Fruit fly (Drosophila melanogaster) whole organism, prepupa: ENCODE data around the gene CG11162.
A peak's percentile ranks its signal among the peaks of the same experiment; 100 is the strongest.

ENCODE experiments used
- CG10631 ChIP-seq: fragments of 200-800 bp; sonication (Bioruptor generic); optimal IDR thresholded peaks from 2 replicates; lab custom pipeline; 2016; ENCODE audit warnings: missing biosample characterization, missing genetic modification characterization
- CG10669 ChIP-seq: fragments of 200-800 bp; sonication (Bioruptor generic); optimal IDR thresholded peaks from 3 replicates; lab custom pipeline; 2018; ENCODE audit warnings: missing biosample characterization, mild to moderate bottlenecking, missing genetic modification characterization, moderate library complexity
- CG11294 ChIP-seq: fragments of 200-800 bp; sonication (Bioruptor generic); IDR thresholded peaks from 2 replicates; pipeline ENCODE4 v1.3.6; 2022; ENCODE audit warnings: missing biosample characterization, missing genetic modification characterization
- CG11902 ChIP-seq: fragments of 200-800 bp; sonication (Bioruptor generic); optimal IDR thresholded peaks from 3 replicates; lab custom pipeline; 2016; ENCODE audit warnings: missing biosample characterization, missing genetic modification characterization
- CG1621 ChIP-seq: fragments of 200-800 bp; sonication (Bioruptor generic); optimal IDR thresholded peaks from 3 replicates; lab custom pipeline; 2018; ENCODE audit warnings: missing biosample characterization, mild to moderate bottlenecking, missing genetic modification characterization
- CG16779 ChIP-seq: fragments of 200-800 bp; sonication (Bioruptor generic); optimal IDR thresholded peaks from 3 replicates; lab custom pipeline; 2017; ENCODE audit warnings: missing biosample characterization, mild to moderate bottlenecking, missing genetic modification characterization
- CG34406 ChIP-seq: fragments of 200-800 bp; sonication (Bioruptor generic); optimal IDR thresholded peaks from 3 replicates; lab custom pipeline; 2016; ENCODE audit warnings: missing biosample characterization, missing genetic modification characterization
- CG4318 ChIP-seq: fragments of 200-800 bp; sonication (Bioruptor generic); optimal IDR thresholded peaks from 3 replicates; lab custom pipeline; 2017; ENCODE audit warnings: missing biosample characterization, mild to moderate bottlenecking, missing genetic modification characterization
- CG6276 ChIP-seq: fragments of 200-800 bp; sonication (Bioruptor generic); optimal IDR thresholded peaks from 2 replicates; lab custom pipeline; 2017; ENCODE audit warnings: missing biosample characterization, mild to moderate bottlenecking, missing genetic modification characterization
- CG6808 ChIP-seq: fragments of 200-800 bp; sonication (Bioruptor generic); optimal IDR thresholded peaks from 3 replicates; lab custom pipeline; 2017; ENCODE audit warnings: missing biosample characterization, missing genetic modification characterization, mild to moderate bottlenecking, moderate library complexity, missing genetic modification reagents
- CG6854 ChIP-seq: fragments of 200-800 bp; sonication (Bioruptor generic); optimal IDR thresholded peaks from 2 replicates; lab custom pipeline; 2017; ENCODE audit warnings: missing biosample characterization, mild to moderate bottlenecking, missing genetic modification characterization
- CG7368 ChIP-seq: fragments of 200-800 bp; sonication (Bioruptor generic); optimal IDR thresholded peaks from 3 replicates; lab custom pipeline; 2016; ENCODE audit warnings: missing biosample characterization, missing genetic modification characterization
- CG8319 ChIP-seq: fragments of 200-800 bp; sonication (Bioruptor generic); optimal IDR thresholded peaks from 3 replicates; lab custom pipeline; 2016; ENCODE audit warnings: missing biosample characterization, missing genetic modification characterization
- CG9139 ChIP-seq: fragments of 200-800 bp; sonication (Bioruptor generic); optimal IDR thresholded peaks from 3 replicates; lab custom pipeline; 2017; ENCODE audit warnings: missing biosample characterization, mild to moderate bottlenecking, missing genetic modification characterization
- Eip78C ChIP-seq: fragments of 200-800 bp; sonication (Bioruptor generic); peaks from one replicate; lab custom pipeline; 2016; ENCODE audit warnings: missing biosample characterization, missing genetic modification characterization
- Eip93F ChIP-seq: fragments of 200-800 bp; sonication (Bioruptor generic); optimal IDR thresholded peaks from 2 replicates; lab custom pipeline; 2016; ENCODE audit warnings: missing biosample characterization, mild to moderate bottlenecking, missing genetic modification characterization
- Hr39 ChIP-seq: fragments of 200-800 bp; sonication (Bioruptor generic); optimal IDR thresholded peaks from 2 replicates; lab custom pipeline; 2016; ENCODE audit warnings: missing biosample characterization, missing genetic modification characterization
- Smox ChIP-seq: fragments of 200-800 bp; sonication (Bioruptor generic); optimal IDR thresholded peaks from 3 replicates; lab custom pipeline; 2016; ENCODE audit warnings: missing biosample characterization, missing genetic modification characterization
- cyc ChIP-seq: fragments of 200-800 bp; sonication (Bioruptor generic); optimal IDR thresholded peaks from 3 replicates; lab custom pipeline; 2016; ENCODE audit warnings: missing biosample characterization, missing genetic modification characterization
- dsx ChIP-seq: fragments of 200-800 bp; optimal IDR thresholded peaks from 3 replicates; lab custom pipeline; 2019; ENCODE audit warnings: missing biosample characterization, mild to moderate bottlenecking, missing genetic modification characterization, moderate library complexity; ENCODE audit not compliant: poor library complexity, severe bottlenecking
- eg ChIP-seq: fragments of 200-800 bp; sonication (Bioruptor generic); IDR thresholded peaks from 3 replicates; pipeline ENCODE4 v1.3.6; 2022; ENCODE audit warnings: missing biosample characterization, missing genetic modification characterization
- esn ChIP-seq: fragments of 200-800 bp; sonication (Bioruptor generic); optimal IDR thresholded peaks from 2 replicates; lab custom pipeline; 2016; ENCODE audit warnings: missing biosample characterization, mild to moderate bottlenecking, missing genetic modification characterization, moderate library complexity
- fd85E ChIP-seq: fragments of 200-800 bp; sonication (Bioruptor generic); optimal IDR thresholded peaks from 3 replicates; lab custom pipeline; 2016; ENCODE audit warnings: missing biosample characterization, missing genetic modification characterization
- fkh ChIP-seq: fragments of 200-800 bp; sonication (Bioruptor generic); optimal IDR thresholded peaks from 3 replicates; lab custom pipeline; 2017; ENCODE audit warnings: missing biosample characterization, mild to moderate bottlenecking, missing genetic modification characterization, moderate library complexity
- lz ChIP-seq: fragments of 200-800 bp; sonication (Bioruptor generic); optimal IDR thresholded peaks from 3 replicates; lab custom pipeline; 2016; ENCODE audit warnings: missing biosample characterization, missing genetic modification characterization
- pdm3 ChIP-seq: fragments of 200-800 bp; sonication (Bioruptor generic); optimal IDR thresholded peaks from 3 replicates; lab custom pipeline; 2016; ENCODE audit warnings: missing biosample characterization, missing genetic modification characterization
- salr ChIP-seq, 2 experiments: fragments of 200-800 bp; sonication (Bioruptor generic); optimal IDR thresholded peaks; 3 replicates each; lab custom pipeline; 2016 to 2018; ENCODE audit warnings: missing biosample characterization in 2 of 2, missing genetic modification characterization in 2 of 2, mild to moderate bottlenecking in 1 of 2
- spab ChIP-seq: fragments of 200-800 bp; sonication (Bioruptor generic); optimal IDR thresholded peaks from 2 replicates; lab custom pipeline; 2017; ENCODE audit warnings: missing biosample characterization, mild to moderate bottlenecking, missing genetic modification characterization, missing genetic modification reagents
- ss ChIP-seq, 2 experiments: fragments of 200-800 bp; sonication (Bioruptor generic); optimal IDR thresholded peaks; 2 replicates in 1 of 2; 3 replicates in 1 of 2; lab custom pipeline; 2017 to 2018; ENCODE audit warnings: mild to moderate bottlenecking in 2 of 2, missing biosample characterization in 2 of 2, missing genetic modification characterization in 2 of 2, moderate library complexity in 1 of 2
- svp ChIP-seq: fragments of 200-800 bp; sonication (Bioruptor generic); peaks from one replicate; lab custom pipeline; 2016; ENCODE audit warnings: missing biosample characterization, missing genetic modification characterization
- vri ChIP-seq: fragments of 200-800 bp; sonication (Bioruptor generic); optimal IDR thresholded peaks from 3 replicates; lab custom pipeline; 2016; ENCODE audit warnings: missing biosample characterization, mild to moderate bottlenecking, missing genetic modification characterization

Gene CG11162

DNA sequence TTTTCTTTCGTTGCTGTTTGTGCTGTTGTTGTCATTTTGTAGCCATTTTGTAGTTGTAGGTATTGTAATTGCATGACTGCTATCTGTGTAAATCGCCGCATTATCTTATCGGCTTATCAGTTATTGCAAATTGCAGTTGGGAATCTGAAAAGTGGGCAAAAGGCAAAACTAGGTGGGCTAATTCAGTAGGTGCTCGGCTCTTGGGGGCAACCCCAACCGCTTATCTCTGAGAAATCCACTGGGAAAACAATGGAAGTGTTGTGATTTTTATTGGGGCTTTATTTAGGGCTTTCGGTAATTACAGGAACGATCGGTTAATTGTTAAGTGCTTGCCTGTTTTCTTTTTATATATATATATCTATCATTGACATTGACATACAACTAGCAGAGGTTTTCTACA is 25.5 kb upstream of the CG11162 start:
- TF ChIP-seq pdm3 (no peak), Eip78C (GFP tag; lab: Kevin White, UChicago) (peak; percentile 23), CG4318 (GFP tag; lab: Kevin White, UChicago) (no peak), CG34406 (GFP tag; lab: Kevin White, UChicago) (no peak), CG6276 (no peak)

- TF ChIP-seq Hr39 (GFP tag; lab: Kevin White, UChicago): no peak
- no peak for TF ChIP-seq CG7368 (GFP tag; lab: Kevin White, UChicago)
- TF ChIP-seq CG6808 (GFP tag; lab: Kevin White, UChicago): no peak
- TF ChIP-seq ss (GFP tag; optimal IDR thresholded peaks at IDR 0.05; lab: Kevin White, UChicago): no peak
- TF ChIP-seq lz (GFP tag; lab: Kevin White, UChicago): no peak
- TF ChIP-seq CG11902 (GFP tag; lab: Kevin White, UChicago): no peak
- no peak for TF ChIP-seq Eip93F (GFP tag; lab: Kevin White, UChicago)
- TF ChIP-seq CG11294 (GFP tag; lab: Robert Waterston, UW): no peak
- TF ChIP-seq salr (GFP tag; optimal IDR thresholded peaks at IDR 0.05; lab: Kevin White, UChicago): no peak
- no peak for TF ChIP-seq CG10669
- TF ChIP-seq Smox (GFP tag; lab: Kevin White, UChicago): no peak
- TF ChIP-seq CG34406 (GFP tag; lab: Kevin White, UChicago): no peak
- TF ChIP-seq fkh (GFP tag; lab: Kevin White, UChicago): no peak
Measured at dm6 chrX:13667656-13668055, 9.0 kb upstream of the CG11162 start, which contains the start of the genes DNAlig4 and CG11164. DNAlig4 (minus strand) TSS chrX:13667811. CG11164 (plus strand) TSS chrX:13668014.

DNA sequence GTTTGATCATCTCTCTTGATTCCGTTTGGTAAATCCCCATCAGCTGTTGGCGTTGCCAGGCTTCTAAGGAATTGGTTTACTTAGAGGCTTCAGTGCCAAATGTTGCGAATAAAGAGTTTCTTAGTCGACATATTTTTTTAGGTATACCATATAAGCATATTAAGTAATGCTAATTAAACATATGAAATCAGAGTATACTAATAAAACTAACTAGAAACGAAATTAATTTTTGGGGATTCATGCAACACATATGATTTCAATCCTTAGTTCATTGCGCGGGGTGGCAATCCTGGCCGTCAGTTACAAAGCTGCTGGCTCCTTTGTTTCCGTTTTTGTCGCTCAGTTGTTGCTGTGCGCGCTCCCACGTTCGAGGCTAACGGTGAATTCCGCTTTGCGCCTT is 7.3 kb upstream of the CG11162 start, which contains the start of gene CG15760:
TSS of gene CG15760 (plus strand) at position 334 of the 400 bp plus-strand sequence.
- TF ChIP-seq CG9139 (GFP tag; lab: Kevin White, UChicago) (no peak), esn (GFP tag; lab: Kevin White, UChicago) (peak; percentile 14)

DNA sequence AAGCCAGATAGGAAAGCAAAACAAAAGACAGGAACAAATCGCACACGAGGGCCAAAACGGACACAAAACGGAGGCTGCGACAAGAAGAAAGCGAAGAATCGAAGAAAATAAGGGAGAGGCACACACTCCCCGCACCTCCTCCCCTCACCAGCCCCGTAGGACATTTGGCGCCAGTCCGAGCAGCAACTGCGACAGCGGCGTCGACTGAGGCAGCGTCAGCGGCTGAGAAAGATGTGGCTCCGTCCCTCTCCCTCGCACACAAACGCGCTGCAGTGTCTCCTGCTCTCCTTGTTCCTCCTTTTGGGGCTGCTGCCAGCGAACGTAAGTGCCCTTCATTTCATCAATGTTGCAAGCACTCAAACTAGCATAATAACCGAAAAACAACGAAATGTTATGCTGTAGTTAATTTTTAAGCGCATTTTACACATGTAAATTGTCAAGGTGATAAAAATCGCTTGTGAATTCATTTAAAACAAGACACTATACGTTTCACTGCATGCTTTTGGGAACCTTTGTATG is 6.3 kb upstream of the CG11162 start:
- TF ChIP-seq CG11902 (GFP tag; lab: Kevin White, UChicago) (no peak), CG6808 (GFP tag; lab: Kevin White, UChicago) (no peak), dsx (no peak), cyc (GFP tag; lab: Kevin White, UChicago) (no peak), CG16779 (no peak), fd85E (no peak), spab (no peak), eg (GFP tag; lab: Robert Waterston, UW) (no peak), fkh (GFP tag; lab: Kevin White, UChicago) (no peak), Eip78C (GFP tag; lab: Kevin White, UChicago) (no peak), vri (GFP tag; lab: Kevin White, UChicago) (no peak), CG10631 (GFP tag; lab: Kevin White, UChicago) (no peak)
- TF ChIP-seq, all 60 proteins: peak for 0

DNA sequence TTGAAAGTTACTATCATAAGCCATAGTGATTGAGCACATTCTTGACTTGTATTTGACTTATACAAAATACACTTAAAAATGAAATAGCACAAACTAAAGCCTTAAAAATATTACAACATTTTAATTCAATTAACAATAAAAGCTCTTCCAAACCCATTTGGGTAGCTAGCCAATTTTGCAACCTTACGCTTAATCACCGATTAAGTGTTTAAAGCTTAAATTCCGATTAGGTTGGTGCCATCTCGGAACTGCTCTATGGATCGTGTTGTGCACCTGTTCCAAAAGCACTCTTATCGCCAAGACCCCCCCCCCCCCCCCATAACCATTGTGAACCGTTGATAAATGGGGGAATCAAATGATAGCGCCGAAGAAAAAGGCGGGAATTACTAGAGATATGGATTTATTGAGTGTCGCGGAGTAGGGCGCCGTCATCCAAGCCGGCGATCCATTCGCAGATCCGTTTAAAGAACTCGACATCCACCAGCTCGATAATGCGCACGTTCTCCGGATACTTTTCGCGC is 1.3 kb downstream of the CG11162 start:
- peak; percentile 49 for TF ChIP-seq vri (GFP tag; lab: Kevin White, UChicago)
- TF ChIP-seq CG1621 (tag; lab: Kevin White, UChicago): no peak
- TF ChIP-seq CG8319: no peak
- TF ChIP-seq svp: peak; percentile 67
- no peak for TF ChIP-seq CG6854 (GFP tag; lab: Kevin White, UChicago)
- TF ChIP-seq, all 60 proteins: peak for 2
